Fruit fly (Drosophila melanogaster) whole organism, embryonic: Measurements from ENCODE around the gene Nrx-IV.

Experiments
- Adf1 ChIP-seq: fragments of 200-800 bp; sonication (Bioruptor generic); IDR thresholded peaks from 2 replicates; pipeline ENCODE4 v1.3.6; 2022; ENCODE audit warnings: missing biosample characterization, missing genetic modification characterization
- CG11085 ChIP-seq: fragments of 200-800 bp; sonication (Bioruptor generic); IDR thresholded peaks from 2 replicates; pipeline ENCODE4 v1.3.6; 2022; ENCODE audit warnings: missing biosample characterization, missing genetic modification characterization
- CG12942 ChIP-seq: fragments of 200-800 bp; sonication (Bioruptor generic); optimal IDR thresholded peaks from 3 replicates; lab custom pipeline; 2016; ENCODE audit warnings: missing biosample characterization, missing genetic modification characterization
- CG13624 ChIP-seq: fragments of 200-800 bp; sonication (Bioruptor generic); optimal IDR thresholded peaks from 2 replicates; lab custom pipeline; 2016; ENCODE audit warnings: missing biosample characterization, missing genetic modification characterization
- CG14710 ChIP-seq: fragments of 200-800 bp; sonication (Bioruptor generic); optimal IDR thresholded peaks from 3 replicates; lab custom pipeline; 2019; ENCODE audit warnings: missing biosample characterization, mild to moderate bottlenecking, missing genetic modification characterization, moderate library complexity
- CG2678 ChIP-seq: fragments of 200-800 bp; sonication (Bioruptor generic); optimal IDR thresholded peaks from 3 replicates; lab custom pipeline; 2019; ENCODE audit warnings: missing biosample characterization, mild to moderate bottlenecking, missing genetic modification characterization, moderate library complexity
- CG2889 ChIP-seq: fragments of 200-800 bp; sonication (Bioruptor generic); IDR thresholded peaks from 3 replicates; pipeline ENCODE4 v1.3.6; 2022; ENCODE audit warnings: missing biosample characterization, missing genetic modification characterization
- CG30020 ChIP-seq: fragments of 200-800 bp; optimal IDR thresholded peaks from 2 replicates; lab custom pipeline; 2019; ENCODE audit warnings: missing biosample characterization, mild to moderate bottlenecking, missing genetic modification characterization, moderate library complexity
- CG31224 ChIP-seq: fragments of 200-800 bp; sonication (Bioruptor generic); IDR thresholded peaks from 2 replicates; pipeline ENCODE4 v1.3.6; 2022; ENCODE audit warnings: missing biosample characterization, missing genetic modification characterization
- CG33213 ChIP-seq: fragments of 200-800 bp; sonication (Bioruptor generic); optimal IDR thresholded peaks from 3 replicates; lab custom pipeline; 2016; ENCODE audit warnings: missing biosample characterization, missing genetic modification characterization
- CG34422 ChIP-seq: fragments of 200-800 bp; sonication (Bioruptor generic); IDR thresholded peaks from 3 replicates; pipeline ENCODE4 v1.3.6; 2022; ENCODE audit warnings: missing biosample characterization, missing genetic modification characterization
- CG3847 ChIP-seq: fragments of 200-800 bp; sonication (Bioruptor generic); IDR thresholded peaks from 2 replicates; pipeline ENCODE4 v1.3.6; 2022; ENCODE audit warnings: missing biosample characterization, missing genetic modification characterization
- CG4617 ChIP-seq: fragments of 200-800 bp; sonication (Bioruptor generic); optimal IDR thresholded peaks from 3 replicates; lab custom pipeline; 2016; ENCODE audit warnings: missing biosample characterization, missing genetic modification characterization, borderline replicate concordance
- CG7357 ChIP-seq: fragments of 200-800 bp; sonication (Bioruptor generic); IDR thresholded peaks from 3 replicates; pipeline ENCODE4 v1.3.6; 2022; ENCODE audit warnings: missing biosample characterization, missing genetic modification characterization
- CG7372 ChIP-seq: fragments of 200-800 bp; sonication (Bioruptor generic); IDR thresholded peaks from 2 replicates; pipeline ENCODE4 v1.3.6; 2022; ENCODE audit warnings: missing biosample characterization, missing genetic modification characterization
- CG8281 ChIP-seq: fragments of 200-800 bp; sonication (Bioruptor generic); optimal IDR thresholded peaks from 2 replicates; lab custom pipeline; 2018; ENCODE audit warnings: missing biosample characterization, mild to moderate bottlenecking, missing genetic modification characterization, moderate library complexity
- CG8290 ChIP-seq, 3 experiments: fragments of 200-800 bp; sonication (Bioruptor generic); optimal IDR thresholded peaks; 2 replicates each; lab custom pipeline; 2016 to 2019; ENCODE audit warnings: missing biosample characterization in 3 of 3, missing genetic modification characterization in 3 of 3, mild to moderate bottlenecking in 2 of 3, moderate library complexity in 1 of 3
- CG9797 ChIP-seq: fragments of 200-800 bp; sonication (Bioruptor generic); optimal IDR thresholded peaks from 3 replicates; lab custom pipeline; 2018; ENCODE audit warnings: missing biosample characterization, mild to moderate bottlenecking, missing genetic modification characterization
- CG9876 ChIP-seq: fragments of 200-800 bp; sonication (Bioruptor generic); optimal IDR thresholded peaks from 2 replicates; lab custom pipeline; 2016; ENCODE audit warnings: missing biosample characterization, missing genetic modification characterization
- Dek ChIP-seq: fragments of 200-800 bp; sonication (Bioruptor generic); optimal IDR thresholded peaks from 3 replicates; lab custom pipeline; 2019; ENCODE audit warnings: missing biosample characterization, mild to moderate bottlenecking, missing genetic modification characterization, moderate library complexity
- Dfd ChIP-seq, 2 experiments: fragments of >200 bp; optimal IDR thresholded peaks; 2 replicates each; lab custom pipeline; 2017; ENCODE audit warnings: missing biosample characterization in 2 of 2, missing genetic modification characterization in 2 of 2
- Fer2 ChIP-seq: fragments of 200-800 bp; sonication (Bioruptor generic); optimal IDR thresholded peaks from 2 replicates; lab custom pipeline; 2018; ENCODE audit warnings: missing biosample characterization, mild to moderate bottlenecking, missing genetic modification characterization, moderate library complexity
- Fer3 ChIP-seq: fragments of 200-800 bp; sonication (Bioruptor generic); optimal IDR thresholded peaks from 2 replicates; lab custom pipeline; 2018; ENCODE audit warnings: missing biosample characterization, mild to moderate bottlenecking, missing genetic modification characterization, moderate library complexity
- HLH4C ChIP-seq: fragments of 200-800 bp; sonication (Bioruptor generic); IDR thresholded peaks from 3 replicates; pipeline ENCODE4 v1.3.6; 2022; ENCODE audit warnings: missing biosample characterization, missing genetic modification characterization; ENCODE audit not compliant: partially characterized antibody
- Optix ChIP-seq: fragments of 200-800 bp; sonication (Bioruptor generic); IDR thresholded peaks from 3 replicates; pipeline ENCODE4 v1.3.6; 2022; ENCODE audit warnings: missing biosample characterization, missing genetic modification characterization
- amos ChIP-seq: fragments of 200-800 bp; sonication (Bioruptor generic); IDR thresholded peaks from 2 replicates; pipeline ENCODE4 v1.3.6; 2022; ENCODE audit warnings: missing biosample characterization, missing genetic modification characterization; ENCODE audit not compliant: partially characterized antibody
- bowl ChIP-seq: fragments of 200-800 bp; sonication (Bioruptor generic); IDR thresholded peaks from 2 replicates; pipeline ENCODE4 v1.3.6; 2022; ENCODE audit warnings: missing biosample characterization, missing genetic modification characterization
- ci ChIP-seq: fragments of 200-800 bp; sonication (Bioruptor generic); IDR thresholded peaks from 3 replicates; pipeline ENCODE4 v1.3.6; 2022; ENCODE audit warnings: missing biosample characterization, missing genetic modification characterization
- da ChIP-seq: fragments of 200-800 bp; sonication (Bioruptor generic); optimal IDR thresholded peaks from 2 replicates; lab custom pipeline; 2016; ENCODE audit warnings: missing biosample characterization, missing genetic modification characterization
- dmrt11E ChIP-seq: fragments of 200-800 bp; sonication (Bioruptor generic); optimal IDR thresholded peaks from 3 replicates; lab custom pipeline; 2018; ENCODE audit warnings: missing biosample characterization, mild to moderate bottlenecking, missing genetic modification characterization, moderate library complexity
- dpn ChIP-seq, 2 experiments: fragments of 200-800 bp; sonication (Bioruptor generic); optimal IDR thresholded peaks; 3 replicates each; lab custom pipeline; 2016; ENCODE audit warnings: missing biosample characterization in 2 of 2, missing genetic modification characterization in 2 of 2
- eyg ChIP-seq: fragments of 200-800 bp; sonication (Bioruptor generic); optimal IDR thresholded peaks from 3 replicates; lab custom pipeline; 2016; ENCODE audit warnings: missing biosample characterization, missing genetic modification characterization
- fd102C ChIP-seq: fragments of 200-800 bp; sonication (Bioruptor generic); optimal IDR thresholded peaks from 2 replicates; lab custom pipeline; 2018; ENCODE audit warnings: missing biosample characterization, mild to moderate bottlenecking, missing genetic modification characterization, moderate library complexity
- hbn ChIP-seq: fragments of 200-800 bp; sonication (Bioruptor generic); IDR thresholded peaks from 2 replicates; pipeline ENCODE4 v1.3.6; 2022; ENCODE audit warnings: missing biosample characterization, missing genetic modification characterization; ENCODE audit not compliant: partially characterized antibody
- her ChIP-seq: fragments of 200-800 bp; sonication (Bioruptor generic); optimal IDR thresholded peaks from 2 replicates; lab custom pipeline; 2016; ENCODE audit warnings: missing biosample characterization, missing genetic modification characterization
- jigr1 ChIP-seq: fragments of 200-800 bp; sonication (Bioruptor generic); IDR thresholded peaks from 3 replicates; pipeline ENCODE4 v1.3.6; 2022; ENCODE audit warnings: missing biosample characterization, missing genetic modification characterization
- kni ChIP-seq: fragments of 200-800 bp; sonication (Bioruptor generic); optimal IDR thresholded peaks from 3 replicates; lab custom pipeline; 2017; ENCODE audit warnings: mild to moderate bottlenecking, missing biosample characterization, missing genetic modification reagents, missing genetic modification characterization
- lmd ChIP-seq: fragments of 200-800 bp; sonication (Bioruptor generic); IDR thresholded peaks from 2 replicates; pipeline ENCODE4 v1.3.6; 2022; ENCODE audit warnings: missing biosample characterization, missing genetic modification characterization
- lov ChIP-seq, 2 experiments: fragments of 200-800 bp in 1 of 2; fragments of >200 bp in 1 of 2; sonication (Bioruptor generic) in 1 of 2; IDR thresholded peaks in 1 of 2; optimal IDR thresholded peaks in 1 of 2; 2 replicates in 1 of 2; 3 replicates in 1 of 2; pipeline versions ENCODE4 v1.3.6 to Lab custom; 2017 to 2022; ENCODE audit warnings: missing biosample characterization in 1 of 2, missing genetic modification characterization in 1 of 2
- mirr ChIP-seq: fragments of 200-800 bp; sonication (Bioruptor generic); optimal IDR thresholded peaks from 3 replicates; lab custom pipeline; 2018; ENCODE audit warnings: missing biosample characterization, mild to moderate bottlenecking, missing genetic modification characterization
- otp ChIP-seq: fragments of 200-800 bp; sonication (Bioruptor generic); IDR thresholded peaks from 3 replicates; pipeline ENCODE4, ENCODE4 v1.3.6; 2022; ENCODE audit warnings: missing biosample characterization, missing genetic modification characterization
- pum ChIP-seq: fragments of 200-800 bp; sonication (Bioruptor generic); optimal IDR thresholded peaks from 2 replicates; lab custom pipeline; 2016; ENCODE audit warnings: missing biosample characterization, missing genetic modification characterization
- repo ChIP-seq: fragments of 200-800 bp; sonication (Bioruptor generic); optimal IDR thresholded peaks from 2 replicates; lab custom pipeline; 2016; ENCODE audit warnings: missing biosample characterization, missing genetic modification characterization
- salm ChIP-seq: fragments of 200-800 bp; sonication (Bioruptor generic); optimal IDR thresholded peaks from 2 replicates; lab custom pipeline; 2018; ENCODE audit warnings: missing biosample characterization, mild to moderate bottlenecking, missing genetic modification characterization
- slou ChIP-seq: fragments of 200-800 bp; sonication (Bioruptor generic); optimal IDR thresholded peaks from 3 replicates; lab custom pipeline; 2016; ENCODE audit warnings: missing biosample characterization, missing genetic modification characterization
- stc ChIP-seq: fragments of 200-800 bp; sonication (Bioruptor generic); IDR thresholded peaks from 2 replicates; pipeline ENCODE4 v1.3.6; 2022; ENCODE audit warnings: missing biosample characterization, missing genetic modification characterization
- tna ChIP-seq: fragments of 200-800 bp; sonication (Bioruptor generic); IDR thresholded peaks from 2 replicates; pipeline ENCODE4 v1.3.6; 2022; ENCODE audit warnings: missing biosample characterization, missing genetic modification characterization; ENCODE audit not compliant: partially characterized antibody
- vfl ChIP-seq: fragments of 200-800 bp; sonication (Bioruptor generic); optimal IDR thresholded peaks from 2 replicates; lab custom pipeline; 2016; ENCODE audit warnings: missing biosample characterization, missing genetic modification characterization
- zen ChIP-seq: fragments of 200-800 bp; sonication (Bioruptor generic); optimal IDR thresholded peaks from 3 replicates; lab custom pipeline; 2018; ENCODE audit warnings: missing biosample characterization, mild to moderate bottlenecking, missing genetic modification characterization, moderate library complexity
- zfh2 ChIP-seq: fragments of 200-800 bp; sonication (Bioruptor generic); optimal IDR thresholded peaks from 2 replicates; lab custom pipeline; 2016; ENCODE audit warnings: missing biosample characterization, missing genetic modification characterization

The Nrx-IV gene

DNA sequence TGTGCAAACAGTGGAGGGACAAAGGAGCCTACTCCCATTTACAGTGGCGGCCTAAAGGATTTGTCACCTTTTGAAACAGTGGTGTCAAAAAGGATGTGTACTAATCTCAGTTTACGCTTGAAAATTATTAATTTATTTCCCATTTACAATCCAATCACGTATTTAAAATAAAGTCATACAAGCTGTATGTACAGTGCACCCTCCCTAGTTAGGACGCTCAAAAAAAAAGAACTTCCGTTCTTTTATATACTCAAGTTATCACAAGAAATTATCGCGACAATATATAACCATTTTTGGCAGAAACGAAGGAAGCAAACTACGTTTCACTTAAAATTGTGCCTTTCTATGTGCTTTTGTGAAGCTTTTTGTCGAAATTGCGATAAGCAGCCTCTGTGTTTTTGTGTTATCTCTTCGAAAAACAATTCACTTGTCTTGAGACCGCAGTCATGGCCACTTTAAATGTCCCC is 7.1 kb upstream of the Nrx-IV start (continued):
- TF ChIP-seq vfl (GFP tag; lab: Kevin White, UChicago) = no peak
- no peak for TF ChIP-seq CG7357 (GFP tag; lab: Robert Waterston, UW)
- no peak for TF ChIP-seq CG4617 (GFP tag; lab: Kevin White, UChicago)
- TF ChIP-seq amos (GFP tag; lab: Robert Waterston, UW) = no peak
- peak; percentile 57 for TF ChIP-seq CG13624 (GFP tag; lab: Kevin White, UChicago)
- no peak for TF ChIP-seq bowl (GFP tag; lab: Robert Waterston, UW)
- no peak for TF ChIP-seq Fer2 (tag; lab: Kevin White, UChicago)
- TF ChIP-seq repo (GFP tag; lab: Kevin White, UChicago) = no peak
- TF ChIP-seq CG30020 (tag; lab: Kevin White, UChicago) = no peak
- TF ChIP-seq fd102C = no peak
- no peak for TF ChIP-seq Dfd (GFP tag; optimal IDR thresholded peaks at IDR 0.05; lab: Kevin White, UChicago)
- no peak for TF ChIP-seq dmrt11E (tag; lab: Kevin White, UChicago)
- no peak for TF ChIP-seq kni
- no peak for TF ChIP-seq hbn (GFP tag; lab: Robert Waterston, UW)
- TF ChIP-seq CG7372 = no peak
- no peak for TF ChIP-seq zen (tag; lab: Kevin White, UChicago)
- no peak for TF ChIP-seq CG8281
- peak; percentile 17 for TF ChIP-seq CG14710 (tag; lab: Kevin White, UChicago)
- 0 out of 2 replicates have a peak, but pooled peaks have one; percentile 16 for TF ChIP-seq CG31224
- peak; percentile 14; the same call in 1 of the 2 replicates for TF ChIP-seq stc (GFP tag; lab: Robert Waterston, UW)
- peak; percentile 50 for TF ChIP-seq Dek (tag; lab: Kevin White, UChicago)
- TF ChIP-seq da = no peak
- no peak for TF ChIP-seq jigr1
- no peak for TF ChIP-seq CG9876
- peak; percentile 0 for TF ChIP-seq mirr (GFP tag; lab: Kevin White, UChicago)
- TF ChIP-seq zfh2 (GFP tag; lab: Kevin White, UChicago) = peak; percentile 54
- no peak for TF ChIP-seq lov (optimal IDR thresholded peaks at IDR 0.05; lab: Kevin White, UChicago)
- TF ChIP-seq lov (GFP tag; IDR thresholded peaks at IDR 0.05; lab: Robert Waterston, UW) = no peak
- no peak for TF ChIP-seq CG9797 (GFP tag; lab: Kevin White, UChicago)
- peak in 1 of 2 experiments; percentile 56 for TF ChIP-seq dpn (GFP tag; optimal IDR thresholded peaks at IDR 0.05; lab: Kevin White, UChicago)
- no peak for TF ChIP-seq CG33213 (GFP tag; lab: Kevin White, UChicago)
- no peak for TF ChIP-seq HLH4C
- peak; percentile 77 for TF ChIP-seq CG2678 (tag; lab: Kevin White, UChicago)
- TF ChIP-seq ci = 0 out of 3 replicates have a peak, but pooled peaks have one; percentile 42
- no peak for TF ChIP-seq CG2889 (GFP tag; lab: Robert Waterston, UW)
- TF ChIP-seq Fer3 (tag; lab: Kevin White, UChicago) = peak; percentile 50
- peak; percentile 54; the same call in 2 of the 3 replicates for TF ChIP-seq CG34422 (GFP tag; lab: Robert Waterston, UW)
- TF ChIP-seq tna (GFP tag; lab: Robert Waterston, UW) = no peak
- TF ChIP-seq her (GFP tag; lab: Kevin White, UChicago) = peak; percentile 25
- no peak for TF ChIP-seq otp (GFP tag; lab: Robert Waterston, UW)
- no peak for TF ChIP-seq CG11085
- TF ChIP-seq lmd = peak; percentile 45; the same call in 1 of the 2 replicates
- peak; percentile 8 for TF ChIP-seq CG12942 (GFP tag; lab: Kevin White, UChicago)
- no peak for TF ChIP-seq Adf1
- peak; percentile 49 for TF ChIP-seq pum (GFP tag; lab: Kevin White, UChicago)
- peak; percentile 20 for TF ChIP-seq salm
- TF ChIP-seq slou (GFP tag; lab: Kevin White, UChicago) = no peak
- TF ChIP-seq Optix = no peak
- TF ChIP-seq CG3847 (GFP tag; lab: Robert Waterston, UW) = no peak
- no peak for TF ChIP-seq eyg (GFP tag; lab: Kevin White, UChicago)
- TF ChIP-seq CG8290 (GFP tag; optimal IDR thresholded peaks at IDR 0.05; lab: Kevin White, UChicago) = no peak
- no peak for TF ChIP-seq CG8290 (tag; optimal IDR thresholded peaks at IDR 0.05; lab: Kevin White, UChicago)
